Worm (Caenorhabditis elegans) whole organism, mixed stage, embryonic: ENCODE measurements around the gene F48G7.12.

Experiments used
- M03D4.4 ChIP-seq: sonication (generic microtip); optimal IDR thresholded peaks from 2 replicates; lab custom pipeline; 2017; ENCODE audit warnings: mild to moderate bottlenecking, missing genetic modification characterization, missing compliant biosample characterization
- bed-3 ChIP-seq: fragments of 200-800 bp; sonication (Bioruptor generic); optimal IDR thresholded peaks from 3 replicates; lab custom pipeline; 2018; ENCODE audit warnings: mild to moderate bottlenecking, missing genetic modification characterization, moderate library complexity, missing compliant biosample characterization
- blmp-1 ChIP-seq: fragments of 150-350 bp; optimal IDR thresholded peaks from 2 replicates; lab custom pipeline; 2014; ENCODE audit warnings: missing biosample characterization, missing genetic modification characterization
- ceh-39 ChIP-seq: fragments of 150-350 bp; optimal IDR thresholded peaks from 2 replicates; lab custom pipeline; 2014; ENCODE audit warnings: missing biosample characterization, missing genetic modification characterization
- ceh-43 ChIP-seq: fragments of 200-800 bp; sonication (Bioruptor generic); optimal IDR thresholded peaks from 2 replicates; lab custom pipeline; 2018; ENCODE audit warnings: mild to moderate bottlenecking, missing genetic modification characterization, moderate library complexity, missing compliant biosample characterization
- ceh-83 ChIP-seq: fragments of 200-800 bp; sonication (Bioruptor generic); optimal IDR thresholded peaks from 2 replicates; lab custom pipeline; 2018; ENCODE audit warnings: mild to moderate bottlenecking, missing genetic modification characterization, missing compliant biosample characterization
- ces-1 ChIP-seq: fragments of 150-350 bp; optimal IDR thresholded peaks from 2 replicates; lab custom pipeline; 2014; ENCODE audit warnings: missing biosample characterization, missing genetic modification reagents, missing genetic modification characterization
- cnd-1 ChIP-seq: fragments of 200-800 bp; sonication (Bioruptor generic); optimal IDR thresholded peaks from 2 replicates; lab custom pipeline; 2018; ENCODE audit warnings: mild to moderate bottlenecking, missing genetic modification characterization, missing compliant biosample characterization
- drap-1 ChIP-seq: fragments of 200-800 bp; sonication (Bioruptor generic); optimal IDR thresholded peaks from 3 replicates; lab custom pipeline; 2018; ENCODE audit warnings: mild to moderate bottlenecking, missing genetic modification characterization, missing compliant biosample characterization
- elt-1 ChIP-seq: sonication (generic microtip); optimal IDR thresholded peaks from 2 replicates; lab custom pipeline; 2017; ENCODE audit warnings: missing genetic modification characterization, mild to moderate bottlenecking, missing compliant biosample characterization, antibody characterized with exemption, moderate library complexity, borderline replicate concordance; ENCODE audit not compliant: insufficient read depth
- elt-3 ChIP-seq: fragments of 150-350 bp; optimal IDR thresholded peaks from 2 replicates; lab custom pipeline; 2014; ENCODE audit warnings: missing biosample characterization, missing genetic modification characterization
- flh-1 ChIP-seq: fragments of 200-800 bp; sonication (Bioruptor generic); optimal IDR thresholded peaks from 2 replicates; lab custom pipeline; 2018; ENCODE audit warnings: mild to moderate bottlenecking, missing genetic modification characterization, moderate library complexity, missing compliant biosample characterization
- ham-2 ChIP-seq: fragments of 200-800 bp; sonication (Bioruptor generic); optimal IDR thresholded peaks from 2 replicates; lab custom pipeline; 2018; ENCODE audit warnings: mild to moderate bottlenecking, missing genetic modification characterization, missing compliant biosample characterization
- lin-13 ChIP-seq: fragments of 150-350 bp; optimal IDR thresholded peaks from 2 replicates; lab custom pipeline; 2014; ENCODE audit warnings: missing biosample characterization, missing genetic modification characterization
- lin-32 ChIP-seq: fragments of 200-800 bp; sonication (Bioruptor generic); optimal IDR thresholded peaks from 2 replicates; lab custom pipeline; 2018; ENCODE audit warnings: mild to moderate bottlenecking, missing genetic modification characterization, missing compliant biosample characterization
- lsy-2 ChIP-seq: fragments of 150-350 bp; optimal IDR thresholded peaks from 2 replicates; lab custom pipeline; 2014; ENCODE audit warnings: missing biosample characterization, missing genetic modification characterization
- mab-5 ChIP-seq: fragments of 150-350 bp; optimal IDR thresholded peaks from 2 replicates; lab custom pipeline; 2014; ENCODE audit warnings: missing biosample characterization, missing genetic modification characterization
- mep-1 ChIP-seq: fragments of 150-350 bp; optimal IDR thresholded peaks from 2 replicates; lab custom pipeline; 2017; ENCODE audit warnings: missing biosample characterization, missing genetic modification reagents, missing genetic modification characterization, inconsistent platforms
- mls-2 ChIP-seq: sonication (generic microtip); optimal IDR thresholded peaks from 2 replicates; lab custom pipeline; 2016; ENCODE audit warnings: mild to moderate bottlenecking, missing genetic modification characterization, moderate library complexity, missing compliant biosample characterization
- nhr-12 ChIP-seq: fragments of 150-350 bp; optimal IDR thresholded peaks from 2 replicates; lab custom pipeline; 2014; ENCODE audit warnings: missing biosample characterization, missing genetic modification characterization
- nhr-2 ChIP-seq: fragments of 150-350 bp; optimal IDR thresholded peaks from 2 replicates; lab custom pipeline; 2014; ENCODE audit warnings: missing biosample characterization, missing genetic modification characterization
- nhr-237 ChIP-seq: fragments of 150-350 bp; optimal IDR thresholded peaks from 2 replicates; lab custom pipeline; 2014; ENCODE audit warnings: missing biosample characterization, missing genetic modification characterization
- nhr-28 ChIP-seq: fragments of 150-350 bp; optimal IDR thresholded peaks from 2 replicates; lab custom pipeline; 2014; ENCODE audit warnings: missing biosample characterization, missing genetic modification characterization
- nhr-76 ChIP-seq: sonication (generic microtip); optimal IDR thresholded peaks from 2 replicates; lab custom pipeline; 2017; ENCODE audit warnings: missing biosample characterization, missing genetic modification characterization
- pha-4 ChIP-seq: fragments of 150-350 bp; optimal IDR thresholded peaks from 2 replicates; lab custom pipeline; 2018; ENCODE audit warnings: missing biosample characterization, missing genetic modification reagents, missing genetic modification characterization
- sem-2 ChIP-seq: fragments of 200-800 bp; sonication (Bioruptor generic); optimal IDR thresholded peaks from 2 replicates; lab custom pipeline; 2018; ENCODE audit warnings: mild to moderate bottlenecking, missing genetic modification characterization, missing compliant biosample characterization
- snpc-4 ChIP-seq: fragments of 150-350 bp; optimal IDR thresholded peaks from 2 replicates; lab custom pipeline; 2014; ENCODE audit warnings: missing biosample characterization, missing genetic modification characterization
- sptf-1 ChIP-seq: sonication (generic microtip); optimal IDR thresholded peaks from 2 replicates; lab custom pipeline; 2017; ENCODE audit warnings: mild to moderate bottlenecking, missing genetic modification characterization, moderate library complexity, missing compliant biosample characterization
- tbx-8 ChIP-seq: fragments of 200-800 bp; sonication (Bioruptor generic); optimal IDR thresholded peaks from 2 replicates; lab custom pipeline; 2018; ENCODE audit warnings: mild to moderate bottlenecking, missing genetic modification characterization, moderate library complexity, missing compliant biosample characterization
- unc-120 ChIP-seq: sonication (generic microtip); optimal IDR thresholded peaks from 2 replicates; lab custom pipeline; 2017; ENCODE audit warnings: missing genetic modification characterization, missing compliant biosample characterization; ENCODE audit not compliant: poor library complexity, severe bottlenecking
- unc-39 ChIP-seq: fragments of 150-350 bp; optimal IDR thresholded peaks from 2 replicates; lab custom pipeline; 2014; ENCODE audit warnings: missing biosample characterization, missing genetic modification characterization
- unc-62 ChIP-seq: fragments of 150-350 bp; optimal IDR thresholded peaks from 2 replicates; lab custom pipeline; 2014; ENCODE audit warnings: missing biosample characterization, missing genetic modification reagents, missing genetic modification characterization
- zip-8 ChIP-seq: fragments of 150-350 bp; optimal IDR thresholded peaks from 2 replicates; lab custom pipeline; 2014; ENCODE audit warnings: missing biosample characterization, missing genetic modification characterization
- ztf-11 ChIP-seq: fragments of 150-350 bp; optimal IDR thresholded peaks from 2 replicates; lab custom pipeline; 2014; ENCODE audit warnings: missing biosample characterization, missing genetic modification characterization

F48G7.12 gene

DNA sequence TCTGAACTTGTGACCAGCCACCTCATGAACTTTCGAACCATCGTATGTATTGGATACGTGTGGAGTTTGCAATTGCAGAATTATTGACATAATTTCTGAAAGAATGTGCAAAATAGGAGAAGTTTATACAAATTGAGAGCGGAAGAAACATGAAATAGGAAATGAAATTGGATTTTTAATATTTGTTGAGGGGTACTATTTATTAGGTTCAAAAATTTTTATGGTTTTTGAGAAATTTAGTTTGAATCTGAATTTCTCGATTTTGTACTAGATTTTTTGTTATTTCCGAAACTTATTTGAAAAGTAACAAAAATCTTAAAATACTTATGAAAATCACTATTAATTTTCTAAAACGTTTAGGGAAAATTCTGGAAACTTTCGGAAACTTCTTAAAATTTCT, 17.5 kb downstream of the F48G7.12 start, which contains the start of gene F48G7.9:
Gene F48G7.9 (minus strand): TSS at position 101 of the 400 bp plus-strand sequence.
- TF ChIP-seq mls-2 (tag; lab: Kevin White, UChicago) (no peak), nhr-28 (tag; lab: Kevin White, UChicago) (no peak), ham-2 (GFP tag; lab: Kevin White, UChicago) (no peak), nhr-12 (tag; lab: Kevin White, UChicago) (no peak), M03D4.4 (no peak), elt-1 (no peak), ceh-39 (tag; lab: Kevin White, UChicago) (no peak), mab-5 (tag; lab: Kevin White, UChicago) (no peak), pha-4 (tag; lab: Kevin White, UChicago) (no peak), nhr-237 (tag; lab: Kevin White, UChicago) (no peak), ces-1 (no peak), nhr-76 (no peak), nhr-2 (tag; lab: Kevin White, UChicago) (no peak), ztf-11 (tag; lab: Kevin White, UChicago) (no peak), unc-120 (tag; lab: Kevin White, UChicago) (no peak), unc-62 (GFP tag; lab: Kevin White, UChicago) (no peak), sem-2 (GFP tag; lab: Kevin White, UChicago) (no peak)

DNA sequence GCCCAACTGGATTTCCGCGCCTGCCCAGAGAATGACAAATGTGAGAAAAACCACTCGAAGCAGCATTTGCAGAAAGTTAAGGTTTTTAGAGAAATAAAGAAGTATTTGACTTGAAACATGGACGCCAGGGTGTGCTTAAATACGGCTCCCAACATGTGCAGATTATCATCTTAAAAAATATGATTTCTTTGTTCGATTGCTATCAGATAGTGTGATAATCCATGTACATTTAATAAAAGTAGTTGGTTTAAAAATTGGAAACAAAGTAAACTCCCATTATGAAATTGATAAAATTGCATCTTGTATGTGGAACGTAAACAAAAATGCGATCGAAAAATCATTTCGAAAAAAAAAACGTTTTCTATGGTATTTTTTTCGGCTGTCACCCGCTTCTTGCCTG, 18.4 kb downstream of the F48G7.12 start, which contains the start of gene F48G7.8:
Gene F48G7.8 (minus strand): TSS at position 101 of the 400 bp plus-strand sequence.
- no peak for TF ChIP-seq lin-32
- TF ChIP-seq nhr-2 (tag; lab: Kevin White, UChicago): no peak
- TF ChIP-seq ceh-43 (GFP tag; lab: Kevin White, UChicago): no peak
- TF ChIP-seq zip-8 (tag; lab: Kevin White, UChicago): no peak
- no peak for TF ChIP-seq drap-1 (GFP tag; lab: Kevin White, UChicago)
- TF ChIP-seq mep-1 (tag; lab: Kevin White, UChicago): no peak
- no peak for TF ChIP-seq elt-3 (tag; lab: Kevin White, UChicago)
- TF ChIP-seq unc-62 (GFP tag; lab: Kevin White, UChicago): no peak
- TF ChIP-seq ces-1: no peak
- TF ChIP-seq sptf-1: no peak
- TF ChIP-seq nhr-28 (tag; lab: Kevin White, UChicago): no peak
- no peak for TF ChIP-seq elt-1
- TF ChIP-seq nhr-12 (tag; lab: Kevin White, UChicago): no peak
- no peak for TF ChIP-seq cnd-1 (tag; lab: Kevin White, UChicago)
- no peak for TF ChIP-seq unc-39
- no peak for TF ChIP-seq sem-2 (GFP tag; lab: Kevin White, UChicago)
- TF ChIP-seq ceh-39 (tag; lab: Kevin White, UChicago): no peak
- no peak for TF ChIP-seq lin-13 (tag; lab: Kevin White, UChicago)
- no peak for TF ChIP-seq tbx-8

ce11 chrV:626321-626720, 19.7 kb downstream of the F48G7.12 start, which contains the start of gene F48G7.7:
TSS of gene F48G7.7 (minus strand) at chrV:626421.
- TF ChIP-seq elt-1 (no peak), bed-3 (GFP tag; lab: Kevin White, UChicago) (no peak), M03D4.4 (no peak), blmp-1 (tag; lab: Kevin White, UChicago) (no peak), cnd-1 (tag; lab: Kevin White, UChicago) (no peak), ceh-39 (tag; lab: Kevin White, UChicago) (no peak), tbx-8 (no peak), ham-2 (GFP tag; lab: Kevin White, UChicago) (no peak), unc-39 (no peak), snpc-4 (tag; lab: Kevin White, UChicago) (no peak), drap-1 (GFP tag; lab: Kevin White, UChicago) (no peak), nhr-237 (tag; lab: Kevin White, UChicago) (no peak), ces-1 (no peak), pha-4 (tag; lab: Kevin White, UChicago) (no peak), lsy-2 (tag; lab: Kevin White, UChicago) (no peak), sptf-1 (no peak), nhr-12 (tag; lab: Kevin White, UChicago) (no peak), ceh-83 (no peak)

- no peak for TF ChIP-seq ces-1
- no peak for TF ChIP-seq elt-1
- TF ChIP-seq sem-2 (GFP tag; lab: Kevin White, UChicago): no peak
- TF ChIP-seq pha-4 (tag; lab: Kevin White, UChicago): no peak
- TF ChIP-seq nhr-28 (tag; lab: Kevin White, UChicago): no peak
- no peak for TF ChIP-seq mab-5 (tag; lab: Kevin White, UChicago)
- no peak for TF ChIP-seq elt-3 (tag; lab: Kevin White, UChicago)
- TF ChIP-seq nhr-76: no peak
- no peak for TF ChIP-seq flh-1 (GFP tag; lab: Kevin White, UChicago)
- TF ChIP-seq tbx-8: no peak
- TF ChIP-seq nhr-2 (tag; lab: Kevin White, UChicago): no peak
- TF ChIP-seq zip-8 (tag; lab: Kevin White, UChicago): no peak
- TF ChIP-seq blmp-1 (tag; lab: Kevin White, UChicago): no peak
- no peak for TF ChIP-seq ham-2 (GFP tag; lab: Kevin White, UChicago)
- no peak for TF ChIP-seq mls-2 (tag; lab: Kevin White, UChicago)
- no peak for TF ChIP-seq cnd-1 (tag; lab: Kevin White, UChicago)
- TF ChIP-seq ztf-11 (tag; lab: Kevin White, UChicago): no peak
- no peak for TF ChIP-seq drap-1 (GFP tag; lab: Kevin White, UChicago)
Measured at ce11 chrV:624922-625321, 21.1 kb downstream of the F48G7.12 start, which contains the start of gene srt-17. TSS of gene srt-17 (minus strand) at chrV:625022.
